Fruit fly (Drosophila melanogaster) whole organism, pupa: Measurements from ENCODE around the gene siz.

Experiments used
- CG14655 ChIP-seq: fragments of 200-800 bp; sonication (Bioruptor generic); optimal IDR thresholded peaks from 3 replicates; lab custom pipeline; 2017; ENCODE audit warnings: mild to moderate bottlenecking, missing biosample characterization, missing genetic modification reagents, missing genetic modification characterization
- CG4496 ChIP-seq: fragments of 200-800 bp; sonication (Bioruptor generic); IDR thresholded peaks from 3 replicates; pipeline ENCODE4 v1.3.6; 2022; ENCODE audit warnings: missing biosample characterization, missing genetic modification characterization
- CG8159 ChIP-seq: fragments of 200-800 bp; sonication (Bioruptor generic); optimal IDR thresholded peaks from 3 replicates; lab custom pipeline; 2018; ENCODE audit warnings: missing biosample characterization, mild to moderate bottlenecking, missing genetic modification characterization, moderate library complexity
- EcR ChIP-seq: fragments of 200-800 bp; sonication (Bioruptor generic); optimal IDR thresholded peaks from 3 replicates; lab custom pipeline; 2019; ENCODE audit warnings: missing biosample characterization, missing genetic modification characterization, mild to moderate bottlenecking, moderate library complexity, missing genetic modification reagents
- Ets98B ChIP-seq: fragments of 200-800 bp; sonication (Bioruptor generic); IDR thresholded peaks from 2 replicates; pipeline ENCODE4 v1.3.6; 2022; ENCODE audit warnings: missing biosample characterization, missing genetic modification characterization
- Snoo ChIP-seq: fragments of 200-800 bp; sonication (Bioruptor generic); optimal IDR thresholded peaks from 3 replicates; lab custom pipeline; 2017; ENCODE audit warnings: missing biosample characterization, mild to moderate bottlenecking, missing genetic modification characterization, inconsistent platforms

DNA sequence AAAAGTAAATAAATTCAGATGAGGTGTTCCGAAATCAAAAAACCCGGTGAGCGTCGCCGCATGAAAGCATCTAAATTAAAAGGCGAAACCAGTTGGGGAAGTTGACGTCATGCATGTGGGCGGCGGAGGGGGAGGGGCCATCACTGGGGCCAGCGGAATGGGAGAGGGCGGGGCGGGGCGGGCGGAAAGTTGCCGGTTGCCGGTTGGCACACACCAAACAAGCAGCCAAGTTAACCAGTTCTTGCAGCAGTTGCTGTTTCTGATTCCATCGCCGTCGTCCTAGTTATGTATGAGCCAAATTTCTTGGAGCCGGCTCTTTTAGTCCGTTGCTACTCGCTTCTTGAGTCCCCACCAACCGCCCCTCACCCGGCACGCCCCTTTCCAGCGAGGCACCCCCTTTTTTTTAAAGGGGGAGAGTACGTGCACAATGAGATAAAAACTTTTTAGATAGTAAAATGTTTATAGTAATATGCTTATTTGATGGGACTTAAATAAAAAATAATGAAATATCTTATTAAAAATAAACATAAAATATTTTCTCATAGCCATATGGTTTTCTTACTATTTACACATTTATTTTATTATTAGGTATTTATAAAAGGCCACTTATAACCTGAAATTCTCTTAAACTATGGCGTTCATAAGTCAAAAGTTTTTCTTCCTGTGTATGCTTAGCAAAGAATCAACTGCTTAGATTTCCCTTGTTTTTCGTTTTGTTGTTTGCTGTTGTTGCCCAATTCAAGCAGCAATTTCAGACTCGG is 18.0 kb downstream of the siz start:
- TF ChIP-seq EcR (GFP tag; lab: Kevin White, UChicago) (peak; percentile 36), Snoo (tag; lab: Kevin White, UChicago) (no peak), CG14655 (GFP tag; lab: Kevin White, UChicago) (peak; percentile 48), Ets98B (GFP tag; lab: Robert Waterston, UW) (peak; percentile 25; the same call in 1 of the 2 replicates), CG8159 (peak; percentile 59), CG4496 (GFP tag; lab: Robert Waterston, UW) (no peak)
